Worm (Caenorhabditis elegans) whole organism, young adult: ENCODE data around the gene H01G02.3.
A peak's percentile ranks its signal among the peaks of the same experiment; 100 is the strongest.

Source experiments
- B0019.2 ChIP-seq: fragments of 200-800 bp; sonication (Bioruptor generic); conservative IDR thresholded peaks from 2 replicates; pipeline ENCODE4 v1.3.6; 2022; ENCODE audit warnings: missing genetic modification reagents, missing genetic modification characterization, missing compliant biosample characterization
- B0035.1 ChIP-seq: sonication (generic microtip); optimal IDR thresholded peaks from 2 replicates; lab custom pipeline; 2016; ENCODE audit warnings: missing genetic modification characterization, mild to moderate bottlenecking, missing compliant biosample characterization, missing genotype, missing genetic modification reagents
- B0336.3 ChIP-seq: fragments of 200-800 bp; sonication (Bioruptor generic); IDR thresholded peaks from 2 replicates; pipeline ENCODE4 v1.3.6; 2022; ENCODE audit warnings: missing genetic modification characterization, missing compliant biosample characterization
- F10E7.11 ChIP-seq: sonication (generic microtip); optimal IDR thresholded peaks from 2 replicates; lab custom pipeline; 2017; ENCODE audit warnings: mild to moderate bottlenecking, missing genetic modification characterization, moderate library complexity, missing compliant biosample characterization
- F22D6.2 ChIP-seq: sonication (generic microtip); optimal IDR thresholded peaks from 2 replicates; lab custom pipeline; 2016; ENCODE audit warnings: mild to moderate bottlenecking, missing genetic modification characterization, missing compliant biosample characterization
- F33H1.4 ChIP-seq: fragments of 200-800 bp; sonication (Bioruptor generic); IDR thresholded peaks from 2 replicates; pipeline ENCODE4 v1.3.6; 2022; ENCODE audit warnings: missing genetic modification reagents, missing genetic modification characterization, missing compliant biosample characterization
- F37B4.10 ChIP-seq: fragments of 200-800 bp; sonication (Bioruptor generic); IDR thresholded peaks from 2 replicates; pipeline ENCODE4 v1.3.6; 2022; ENCODE audit warnings: missing genetic modification characterization, missing compliant biosample characterization
- F55B11.4 ChIP-seq: sonication (generic microtip); optimal IDR thresholded peaks from 2 replicates; lab custom pipeline; 2016; ENCODE audit warnings: missing compliant biosample characterization, missing genetic modification characterization, borderline replicate concordance; ENCODE audit not compliant: insufficient read depth
- F57A8.1 ChIP-seq: fragments of 200-800 bp; sonication (Bioruptor generic); optimal IDR thresholded peaks from 2 replicates; lab custom pipeline; 2018; ENCODE audit warnings: mild to moderate bottlenecking, missing genetic modification characterization, moderate library complexity, missing compliant biosample characterization
- K11D2.4 ChIP-seq: fragments of 200-800 bp; sonication (Bioruptor generic); IDR thresholded peaks from 2 replicates; pipeline ENCODE4 v1.3.6; 2022; ENCODE audit warnings: missing genetic modification reagents, missing genetic modification characterization, missing compliant biosample characterization
- Y67H2A.10 ChIP-seq: fragments of 200-800 bp; sonication (Bioruptor generic); conservative IDR thresholded peaks from 2 replicates; pipeline ENCODE4 v1.3.6; 2022; ENCODE audit warnings: missing genetic modification reagents, missing genetic modification characterization, missing compliant biosample characterization
- akir-1 ChIP-seq: fragments of 200-800 bp; sonication (Bioruptor generic); optimal IDR thresholded peaks from 2 replicates; lab custom pipeline; 2018; ENCODE audit warnings: mild to moderate bottlenecking, missing genetic modification characterization, moderate library complexity, missing compliant biosample characterization
- ama-1 ChIP-seq, 3 experiments: fragments of 150-350 bp in 1 of 3; sonication (generic microtip) in 2 of 3; optimal IDR thresholded peaks; 2 replicates each; lab custom pipeline; 2014 to 2018; ENCODE audit warnings: missing biosample characterization in 2 of 3, missing genetic modification characterization in 2 of 3, missing genetic modification reagents in 2 of 3
- aptf-3 ChIP-seq: fragments of 200-800 bp; sonication (Bioruptor generic); IDR thresholded peaks from 2 replicates; pipeline ENCODE4 v1.3.6; 2022; ENCODE audit warnings: missing genetic modification characterization, missing compliant biosample characterization
- attf-3 ChIP-seq: fragments of 200-800 bp; sonication (Bioruptor generic); conservative IDR thresholded peaks from 2 replicates; pipeline ENCODE4 v1.3.6; 2022; ENCODE audit warnings: missing genetic modification reagents, missing genetic modification characterization, missing compliant biosample characterization
- bed-2 ChIP-seq: fragments of 200-800 bp; sonication (Bioruptor generic); IDR thresholded peaks from 2 replicates; pipeline ENCODE4 v1.3.6; 2022; ENCODE audit warnings: missing genetic modification reagents, missing genetic modification characterization, missing compliant biosample characterization
- dpff-1 ChIP-seq: sonication (generic microtip); optimal IDR thresholded peaks from 2 replicates; lab custom pipeline; 2017; ENCODE audit warnings: mild to moderate bottlenecking, missing genetic modification characterization, missing compliant biosample characterization
- egl-18 ChIP-seq: fragments of 200-800 bp; sonication (Bioruptor generic); IDR thresholded peaks from 2 replicates; pipeline ENCODE4 v1.3.6; 2022; ENCODE audit warnings: missing genetic modification reagents, missing genetic modification characterization, missing compliant biosample characterization
- egrh-3 ChIP-seq: fragments of 200-800 bp; sonication (Bioruptor generic); IDR thresholded peaks from 2 replicates; pipeline ENCODE4 v1.3.6; 2022; ENCODE audit warnings: missing genetic modification reagents, missing genetic modification characterization, missing compliant biosample characterization
- gei-17 ChIP-seq: fragments of 200-800 bp; sonication (Bioruptor generic); optimal IDR thresholded peaks from 2 replicates; lab custom pipeline; 2018; ENCODE audit warnings: mild to moderate bottlenecking, missing genetic modification characterization, missing compliant biosample characterization
- hlh-12 ChIP-seq: sonication (generic microtip); optimal IDR thresholded peaks from 2 replicates; lab custom pipeline; 2016; ENCODE audit warnings: missing genetic modification characterization, missing compliant biosample characterization
- hmg-20 ChIP-seq: fragments of 200-800 bp; sonication (Bioruptor generic); IDR thresholded peaks from 2 replicates; pipeline ENCODE4 v1.3.6; 2022; ENCODE audit warnings: missing genetic modification reagents, missing genetic modification characterization, missing compliant biosample characterization
- hrde-1 ChIP-seq: sonication (generic microtip); optimal IDR thresholded peaks from 2 replicates; lab custom pipeline; 2016; ENCODE audit warnings: missing genetic modification characterization, mild to moderate bottlenecking, missing compliant biosample characterization, moderate library complexity, missing genotype, missing genetic modification reagents, borderline replicate concordance
- lin-26 ChIP-seq: fragments of 200-800 bp; sonication (Bioruptor generic); IDR thresholded peaks from 2 replicates; pipeline ENCODE4 v1.3.6; 2022; ENCODE audit warnings: missing genetic modification reagents, missing genetic modification characterization, missing compliant biosample characterization
- lin-35 ChIP-seq, 3 experiments: fragments of 150-350 bp in 2 of 3; sonication (generic microtip) in 1 of 3; optimal IDR thresholded peaks; 2 replicates each; lab custom pipeline; 2014 to 2018; ENCODE audit warnings: missing biosample characterization in 3 of 3, missing genetic modification characterization in 3 of 3, missing genetic modification reagents in 3 of 3
- lin-40 ChIP-seq: sonication (generic microtip); optimal IDR thresholded peaks from 2 replicates; lab custom pipeline; 2016; ENCODE audit warnings: missing genetic modification characterization, mild to moderate bottlenecking, missing compliant biosample characterization, missing genotype, missing genetic modification reagents
- lin-54 ChIP-seq: fragments of 200-800 bp; sonication (Bioruptor generic); optimal IDR thresholded peaks from 2 replicates; lab custom pipeline; 2018; ENCODE audit warnings: mild to moderate bottlenecking, missing genetic modification characterization, missing compliant biosample characterization
- lsl-1 ChIP-seq: fragments of 200-800 bp; sonication (Bioruptor generic); optimal IDR thresholded peaks from 2 replicates; lab custom pipeline; 2018; ENCODE audit warnings: mild to moderate bottlenecking, missing genetic modification characterization, moderate library complexity, missing compliant biosample characterization
- lsy-27 ChIP-seq: sonication (generic microtip); optimal IDR thresholded peaks from 2 replicates; lab custom pipeline; 2017; ENCODE audit warnings: missing genetic modification characterization, mild to moderate bottlenecking, missing compliant biosample characterization, antibody characterized with exemption, missing genotype, borderline replicate concordance; ENCODE audit not compliant: insufficient read depth
- madf-3 ChIP-seq: fragments of 200-800 bp; sonication (Bioruptor generic); IDR thresholded peaks from 2 replicates; pipeline ENCODE4 v1.3.6; 2022; ENCODE audit warnings: missing genetic modification reagents, missing genetic modification characterization, missing compliant biosample characterization
- madf-6 ChIP-seq: fragments of 200-800 bp; sonication (Bioruptor generic); IDR thresholded peaks from 2 replicates; pipeline ENCODE4 v1.3.6; 2022; ENCODE audit warnings: missing genetic modification reagents, missing genetic modification characterization, missing compliant biosample characterization
- madf-8 ChIP-seq: fragments of 200-800 bp; sonication (Bioruptor generic); conservative IDR thresholded peaks from 2 replicates; pipeline ENCODE4 v1.3.6; 2022; ENCODE audit warnings: missing genetic modification reagents, missing genetic modification characterization, missing compliant biosample characterization
- mcd-1 ChIP-seq: fragments of 200-800 bp; sonication (Bioruptor generic); IDR thresholded peaks from 2 replicates; pipeline ENCODE4 v1.3.6; 2022; ENCODE audit warnings: missing genetic modification reagents, missing genetic modification characterization, missing compliant biosample characterization
- mel-28 ChIP-seq: sonication (generic microtip); optimal IDR thresholded peaks from 2 replicates; lab custom pipeline; 2016; ENCODE audit warnings: borderline replicate concordance, mild to moderate bottlenecking, missing genetic modification characterization, missing compliant biosample characterization
- nhr-120 ChIP-seq: fragments of 200-800 bp; sonication (Bioruptor generic); IDR thresholded peaks from 2 replicates; pipeline ENCODE4 v1.3.6; 2022; ENCODE audit warnings: missing genetic modification characterization, missing compliant biosample characterization
- nhr-27 ChIP-seq: fragments of 200-800 bp; sonication (Bioruptor generic); optimal IDR thresholded peaks from 2 replicates; lab custom pipeline; 2018; ENCODE audit warnings: mild to moderate bottlenecking, missing genetic modification characterization, moderate library complexity, missing compliant biosample characterization
- nhr-80 ChIP-seq: sonication (generic microtip); optimal IDR thresholded peaks from 2 replicates; lab custom pipeline; 2016; ENCODE audit warnings: missing genetic modification characterization, missing compliant biosample characterization
- pha-4 ChIP-seq: fragments of 150-350 bp; sonication (generic microtip); optimal IDR thresholded peaks from 2 replicates; lab custom pipeline; 2014; ENCODE audit warnings: missing biosample characterization, missing genetic modification reagents, missing genetic modification characterization
- rcor-1 ChIP-seq: fragments of 200-800 bp; sonication (Bioruptor generic); IDR thresholded peaks from 2 replicates; pipeline ENCODE4 v1.3.6; 2022; ENCODE audit warnings: missing genetic modification reagents, missing genetic modification characterization, missing compliant biosample characterization
- rec-8 ChIP-seq, 2 experiments: sonication (generic microtip); optimal IDR thresholded peaks; 2 replicates each; lab custom pipeline; 2016; ENCODE audit warnings: mild to moderate bottlenecking in 2 of 2, missing genetic modification characterization in 2 of 2, missing genetic modification reagents in 2 of 2, missing genotype in 2 of 2, missing biosample characterization in 1 of 2, missing compliant biosample characterization in 1 of 2, moderate library complexity in 1 of 2
- snpc-1.1 ChIP-seq: sonication (generic microtip); optimal IDR thresholded peaks from 2 replicates; lab custom pipeline; 2017; ENCODE audit warnings: missing genetic modification characterization, mild to moderate bottlenecking, missing compliant biosample characterization, antibody characterized with exemption, moderate library complexity, missing genotype, missing genetic modification reagents; ENCODE audit not compliant: insufficient read depth
- snpc-3.4 ChIP-seq: sonication (generic microtip); optimal IDR thresholded peaks from 2 replicates; lab custom pipeline; 2017; ENCODE audit warnings: missing genetic modification characterization, mild to moderate bottlenecking, missing compliant biosample characterization, antibody characterized with exemption, moderate library complexity, missing genotype, missing genetic modification reagents
- tbp1 ChIP-seq: fragments of 200-800 bp; sonication (Bioruptor generic); optimal IDR thresholded peaks from 2 replicates; lab custom pipeline; 2018; ENCODE audit warnings: mild to moderate bottlenecking, missing genetic modification characterization, missing compliant biosample characterization
- unc-130 ChIP-seq: sonication (generic microtip); optimal IDR thresholded peaks from 2 replicates; lab custom pipeline; 2016; ENCODE audit warnings: missing genetic modification reagents, missing genetic modification characterization, missing compliant biosample characterization
- unc-62 ChIP-seq: fragments of 150-350 bp; optimal IDR thresholded peaks from 2 replicates; lab custom pipeline; 2014; ENCODE audit warnings: missing biosample characterization, missing genetic modification reagents, missing genetic modification characterization

Gene H01G02.3

DNA sequence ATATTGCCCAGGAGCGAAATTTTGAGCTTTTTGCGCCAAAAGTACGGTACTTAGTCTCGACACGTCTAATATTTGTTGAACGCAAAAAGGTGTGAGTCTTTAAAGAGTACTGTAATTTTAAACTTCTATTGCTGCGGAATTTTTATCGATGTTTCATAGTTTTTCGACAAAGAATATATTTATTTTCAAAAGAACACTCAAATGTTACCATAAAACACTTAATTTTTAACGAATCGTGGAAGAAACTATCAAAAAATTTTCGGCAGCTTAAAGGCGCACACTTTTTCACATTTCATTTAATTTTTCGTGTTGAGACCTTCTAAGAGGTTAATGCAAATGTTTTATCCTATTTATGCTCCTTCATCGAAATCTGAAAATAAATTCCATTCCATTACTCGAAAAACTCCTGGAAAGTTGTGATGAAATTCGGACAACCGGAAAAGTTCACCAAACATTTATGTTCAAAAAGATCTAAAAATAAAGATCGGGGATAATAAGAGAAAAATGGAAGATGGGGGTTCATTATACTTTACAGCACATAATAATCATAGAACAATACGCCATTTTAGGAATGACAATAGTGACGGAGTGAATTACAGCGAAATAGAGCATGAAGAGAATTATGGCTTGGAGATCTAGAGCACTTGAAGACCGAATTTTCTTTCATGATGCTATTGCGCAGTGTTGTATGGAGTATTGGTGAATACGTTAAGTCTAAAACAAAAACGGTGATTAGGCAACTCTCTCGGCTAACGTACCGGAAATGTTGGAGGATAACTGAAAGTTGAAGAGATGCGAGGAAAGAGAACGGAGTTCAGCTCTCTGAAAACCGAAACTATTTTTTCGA, 27.9 kb upstream of the H01G02.3 start (continued):
- TF ChIP-seq nhr-27, result no peak
- TF ChIP-seq mcd-1 (GFP tag; lab: Robert Waterston, UW), result peak; percentile 12; the same call in 1 of the 2 replicates
- TF ChIP-seq lin-54, result peak; percentile 63
- TF ChIP-seq pha-4 (tag; lab: Kevin White, UChicago), result peak; percentile 53
- peak; percentile 64 for TF ChIP-seq rcor-1 (GFP tag; lab: Robert Waterston, UW)
- peak; percentile 60 for TF ChIP-seq hrde-1
- TF ChIP-seq lsl-1 (GFP tag; lab: Kevin White, UChicago), result peak; percentile 27
- no peak for TF ChIP-seq nhr-80 (tag; lab: Kevin White, UChicago)
- TF ChIP-seq lin-35 (GFP tag; optimal IDR thresholded peaks at IDR 0.05; lab: Kevin White, UChicago), result peak in 2 of 3 experiments; percentile 31 to 66
- peak; percentile 8 for TF ChIP-seq B0035.1
- no peak for TF ChIP-seq K11D2.4 (GFP tag; lab: Robert Waterston, UW)
- no peak for TF ChIP-seq nhr-120 (GFP tag; lab: Robert Waterston, UW)
- TF ChIP-seq lin-26, result peak; percentile 67
- TF ChIP-seq egrh-3 (GFP tag; lab: Robert Waterston, UW), result no peak
- TF ChIP-seq F33H1.4 (GFP tag; lab: Robert Waterston, UW), result no peak
- TF ChIP-seq Y67H2A.10 (GFP tag; lab: Robert Waterston, UW), result no peak
- TF ChIP-seq F37B4.10 (GFP tag; lab: Robert Waterston, UW), result no peak
- no peak for TF ChIP-seq F57A8.1 (GFP tag; lab: Kevin White, UChicago)
- TF ChIP-seq madf-6 (GFP tag; lab: Robert Waterston, UW), result peak; percentile 74
- TF ChIP-seq snpc-1.1 (tag; lab: Kevin White, UChicago), result no peak
- no peak for TF ChIP-seq F55B11.4
- TF ChIP-seq madf-8, result peak; percentile 31
- TF ChIP-seq rec-8 (tag; optimal IDR thresholded peaks at IDR 0.05; lab: Kevin White, UChicago), result no peak
- peak; percentile 64 for TF ChIP-seq snpc-3.4 (tag; lab: Kevin White, UChicago)
- TF ChIP-seq bed-2, result no peak
- TF ChIP-seq egl-18 (GFP tag; lab: Robert Waterston, UW), result no peak
- TF ChIP-seq lin-40 (tag; lab: Kevin White, UChicago), result no peak
- TF ChIP-seq mel-28 (tag; lab: Kevin White, UChicago), result no peak
- no peak for TF ChIP-seq F22D6.2 (tag; lab: Kevin White, UChicago)
- 0 out of 2 replicates have a peak, but pooled peaks have one; percentile 27 for TF ChIP-seq attf-3
- no peak for TF ChIP-seq hmg-20
- no peak for TF ChIP-seq lsy-27 (tag; lab: Kevin White, UChicago)
- no peak for TF ChIP-seq ama-1 (optimal IDR thresholded peaks at IDR 0.05; lab: Kevin White, UChicago)
- TF ChIP-seq ama-1 (GFP tag; optimal IDR thresholded peaks at IDR 0.05; lab: Kevin White, UChicago), result peak; percentile 53 to 55
- no peak for TF ChIP-seq unc-62 (GFP tag; lab: Kevin White, UChicago)
- TF ChIP-seq madf-3 (GFP tag; lab: Robert Waterston, UW), result peak; percentile 64
- no peak for TF ChIP-seq F10E7.11
- no peak for TF ChIP-seq hlh-12
- TF ChIP-seq B0019.2, result no peak; the same call in 1 of the 2 replicates
- peak; percentile 72 for TF ChIP-seq B0336.3 (GFP tag; lab: Robert Waterston, UW)
- no peak for TF ChIP-seq dpff-1 (tag; lab: Kevin White, UChicago)
- peak; percentile 58 for TF ChIP-seq tbp1 (GFP tag; lab: Kevin White, UChicago)
- TF ChIP-seq unc-130, result peak; percentile 42
- no peak for TF ChIP-seq aptf-3 (GFP tag; lab: Robert Waterston, UW)
- no peak for TF ChIP-seq gei-17 (GFP tag; lab: Kevin White, UChicago)
- no peak for TF ChIP-seq akir-1
